Worm (Caenorhabditis elegans) whole organism, mixed stage, embryonic: Measurements from ENCODE around the gene C25F9.15.

ENCODE experiments used
- M03D4.4 ChIP-seq: sonication (generic microtip); optimal IDR thresholded peaks from 2 replicates; lab custom pipeline; 2017; ENCODE audit warnings: mild to moderate bottlenecking, missing genetic modification characterization, missing compliant biosample characterization
- bed-3 ChIP-seq: fragments of 200-800 bp; sonication (Bioruptor generic); optimal IDR thresholded peaks from 3 replicates; lab custom pipeline; 2018; ENCODE audit warnings: mild to moderate bottlenecking, missing genetic modification characterization, moderate library complexity, missing compliant biosample characterization
- blmp-1 ChIP-seq: fragments of 150-350 bp; optimal IDR thresholded peaks from 2 replicates; lab custom pipeline; 2014; ENCODE audit warnings: missing biosample characterization, missing genetic modification characterization
- ceh-39 ChIP-seq: fragments of 150-350 bp; optimal IDR thresholded peaks from 2 replicates; lab custom pipeline; 2014; ENCODE audit warnings: missing biosample characterization, missing genetic modification characterization
- ceh-43 ChIP-seq: fragments of 200-800 bp; sonication (Bioruptor generic); optimal IDR thresholded peaks from 2 replicates; lab custom pipeline; 2018; ENCODE audit warnings: mild to moderate bottlenecking, missing genetic modification characterization, moderate library complexity, missing compliant biosample characterization
- ceh-83 ChIP-seq: fragments of 200-800 bp; sonication (Bioruptor generic); optimal IDR thresholded peaks from 2 replicates; lab custom pipeline; 2018; ENCODE audit warnings: mild to moderate bottlenecking, missing genetic modification characterization, missing compliant biosample characterization
- ces-1 ChIP-seq: fragments of 150-350 bp; optimal IDR thresholded peaks from 2 replicates; lab custom pipeline; 2014; ENCODE audit warnings: missing biosample characterization, missing genetic modification reagents, missing genetic modification characterization
- cnd-1 ChIP-seq: fragments of 200-800 bp; sonication (Bioruptor generic); optimal IDR thresholded peaks from 2 replicates; lab custom pipeline; 2018; ENCODE audit warnings: mild to moderate bottlenecking, missing genetic modification characterization, missing compliant biosample characterization
- drap-1 ChIP-seq: fragments of 200-800 bp; sonication (Bioruptor generic); optimal IDR thresholded peaks from 3 replicates; lab custom pipeline; 2018; ENCODE audit warnings: mild to moderate bottlenecking, missing genetic modification characterization, missing compliant biosample characterization
- elt-3 ChIP-seq: fragments of 150-350 bp; optimal IDR thresholded peaks from 2 replicates; lab custom pipeline; 2014; ENCODE audit warnings: missing biosample characterization, missing genetic modification characterization
- flh-1 ChIP-seq: fragments of 200-800 bp; sonication (Bioruptor generic); optimal IDR thresholded peaks from 2 replicates; lab custom pipeline; 2018; ENCODE audit warnings: mild to moderate bottlenecking, missing genetic modification characterization, moderate library complexity, missing compliant biosample characterization
- ham-2 ChIP-seq: fragments of 200-800 bp; sonication (Bioruptor generic); optimal IDR thresholded peaks from 2 replicates; lab custom pipeline; 2018; ENCODE audit warnings: mild to moderate bottlenecking, missing genetic modification characterization, missing compliant biosample characterization
- hlh-1 ChIP-seq: fragments of 150-350 bp; optimal IDR thresholded peaks from 2 replicates; lab custom pipeline; 2014; ENCODE audit warnings: missing biosample characterization, missing genetic modification reagents, missing genetic modification characterization
- lin-32 ChIP-seq: fragments of 200-800 bp; sonication (Bioruptor generic); optimal IDR thresholded peaks from 2 replicates; lab custom pipeline; 2018; ENCODE audit warnings: mild to moderate bottlenecking, missing genetic modification characterization, missing compliant biosample characterization
- lsy-2 ChIP-seq: fragments of 150-350 bp; optimal IDR thresholded peaks from 2 replicates; lab custom pipeline; 2014; ENCODE audit warnings: missing biosample characterization, missing genetic modification characterization
- mab-5 ChIP-seq: fragments of 150-350 bp; optimal IDR thresholded peaks from 2 replicates; lab custom pipeline; 2014; ENCODE audit warnings: missing biosample characterization, missing genetic modification characterization
- mep-1 ChIP-seq: fragments of 150-350 bp; optimal IDR thresholded peaks from 2 replicates; lab custom pipeline; 2017; ENCODE audit warnings: missing biosample characterization, missing genetic modification reagents, missing genetic modification characterization, inconsistent platforms
- mls-2 ChIP-seq: sonication (generic microtip); optimal IDR thresholded peaks from 2 replicates; lab custom pipeline; 2016; ENCODE audit warnings: mild to moderate bottlenecking, missing genetic modification characterization, moderate library complexity, missing compliant biosample characterization
- nhr-12 ChIP-seq: fragments of 150-350 bp; optimal IDR thresholded peaks from 2 replicates; lab custom pipeline; 2014; ENCODE audit warnings: missing biosample characterization, missing genetic modification characterization
- nhr-2 ChIP-seq: fragments of 150-350 bp; optimal IDR thresholded peaks from 2 replicates; lab custom pipeline; 2014; ENCODE audit warnings: missing biosample characterization, missing genetic modification characterization
- nhr-237 ChIP-seq: fragments of 150-350 bp; optimal IDR thresholded peaks from 2 replicates; lab custom pipeline; 2014; ENCODE audit warnings: missing biosample characterization, missing genetic modification characterization
- nhr-28 ChIP-seq: fragments of 150-350 bp; optimal IDR thresholded peaks from 2 replicates; lab custom pipeline; 2014; ENCODE audit warnings: missing biosample characterization, missing genetic modification characterization
- nhr-76 ChIP-seq: sonication (generic microtip); optimal IDR thresholded peaks from 2 replicates; lab custom pipeline; 2017; ENCODE audit warnings: missing biosample characterization, missing genetic modification characterization
- pha-4 ChIP-seq: fragments of 150-350 bp; optimal IDR thresholded peaks from 2 replicates; lab custom pipeline; 2018; ENCODE audit warnings: missing biosample characterization, missing genetic modification reagents, missing genetic modification characterization
- sem-2 ChIP-seq: fragments of 200-800 bp; sonication (Bioruptor generic); optimal IDR thresholded peaks from 2 replicates; lab custom pipeline; 2018; ENCODE audit warnings: mild to moderate bottlenecking, missing genetic modification characterization, missing compliant biosample characterization
- snpc-4 ChIP-seq: fragments of 150-350 bp; optimal IDR thresholded peaks from 2 replicates; lab custom pipeline; 2014; ENCODE audit warnings: missing biosample characterization, missing genetic modification characterization
- sptf-1 ChIP-seq: sonication (generic microtip); optimal IDR thresholded peaks from 2 replicates; lab custom pipeline; 2017; ENCODE audit warnings: mild to moderate bottlenecking, missing genetic modification characterization, moderate library complexity, missing compliant biosample characterization
- tbx-8 ChIP-seq: fragments of 200-800 bp; sonication (Bioruptor generic); optimal IDR thresholded peaks from 2 replicates; lab custom pipeline; 2018; ENCODE audit warnings: mild to moderate bottlenecking, missing genetic modification characterization, moderate library complexity, missing compliant biosample characterization
- unc-120 ChIP-seq: sonication (generic microtip); optimal IDR thresholded peaks from 2 replicates; lab custom pipeline; 2017; ENCODE audit warnings: missing genetic modification characterization, missing compliant biosample characterization; ENCODE audit not compliant: poor library complexity, severe bottlenecking
- unc-39 ChIP-seq: fragments of 150-350 bp; optimal IDR thresholded peaks from 2 replicates; lab custom pipeline; 2014; ENCODE audit warnings: missing biosample characterization, missing genetic modification characterization
- unc-62 ChIP-seq: fragments of 150-350 bp; optimal IDR thresholded peaks from 2 replicates; lab custom pipeline; 2014; ENCODE audit warnings: missing biosample characterization, missing genetic modification reagents, missing genetic modification characterization
- zip-8 ChIP-seq: fragments of 150-350 bp; optimal IDR thresholded peaks from 2 replicates; lab custom pipeline; 2014; ENCODE audit warnings: missing biosample characterization, missing genetic modification characterization

Gene C25F9.15

ce11 chrV:19394750-19395149 is 23.2 kb upstream of the C25F9.15 start, which contains the start of gene C25F9.8:
TSS of gene C25F9.8 (plus strand) at chrV:19395050.
- TF ChIP-seq unc-39 (tag; lab: Kevin White, UChicago) (no peak), unc-120 (tag; lab: Kevin White, UChicago) (no peak), pha-4 (tag; lab: Kevin White, UChicago) (no peak), mab-5 (no peak), blmp-1 (no peak), sptf-1 (tag; lab: Kevin White, UChicago) (no peak), zip-8 (tag; lab: Kevin White, UChicago) (no peak), nhr-28 (tag; lab: Kevin White, UChicago) (no peak), flh-1 (GFP tag; lab: Kevin White, UChicago) (no peak), ceh-39 (tag; lab: Kevin White, UChicago) (no peak)

- TF ChIP-seq unc-62: no peak
- no peak for TF ChIP-seq ces-1 (GFP tag; lab: Kevin White, UChicago)
- TF ChIP-seq hlh-1: no peak
Measured at ce11 chrV:19396576-19397313, 21.2 kb upstream of the C25F9.15 start.

- no peak for TF ChIP-seq blmp-1
- TF ChIP-seq mep-1 (tag; lab: Kevin White, UChicago): no peak
- TF ChIP-seq ceh-39 (tag; lab: Kevin White, UChicago): no peak
- no peak for TF ChIP-seq sem-2 (GFP tag; lab: Kevin White, UChicago)
- TF ChIP-seq nhr-12 (tag; lab: Kevin White, UChicago): no peak
- TF ChIP-seq nhr-76: no peak
- TF ChIP-seq ces-1 (GFP tag; lab: Kevin White, UChicago): no peak
- TF ChIP-seq mls-2 (tag; lab: Kevin White, UChicago): no peak
- no peak for TF ChIP-seq unc-120 (tag; lab: Kevin White, UChicago)
- no peak for TF ChIP-seq unc-62
- TF ChIP-seq mab-5: no peak
- no peak for TF ChIP-seq tbx-8 (GFP tag; lab: Kevin White, UChicago)
- no peak for TF ChIP-seq drap-1 (GFP tag; lab: Kevin White, UChicago)
- no peak for TF ChIP-seq cnd-1 (tag; lab: Kevin White, UChicago)
- TF ChIP-seq lsy-2 (tag; lab: Kevin White, UChicago): no peak
- TF ChIP-seq bed-3 (GFP tag; lab: Kevin White, UChicago): no peak
Measured at ce11 chrV:19398396-19398795, 19.5 kb upstream of the C25F9.15 start.

ce11 chrV:19398882-19399281 is 19.1 kb upstream of the C25F9.15 start, which contains the start of gene C25F9.13:
TSS of gene C25F9.13 (minus strand) at chrV:19398982.
- TF ChIP-seq drap-1 (GFP tag; lab: Kevin White, UChicago): no peak
- no peak for TF ChIP-seq ham-2 (GFP tag; lab: Kevin White, UChicago)
- no peak for TF ChIP-seq nhr-2 (tag; lab: Kevin White, UChicago)
- TF ChIP-seq unc-62: no peak
- no peak for TF ChIP-seq bed-3 (GFP tag; lab: Kevin White, UChicago)
- TF ChIP-seq mab-5: no peak
- TF ChIP-seq sem-2 (GFP tag; lab: Kevin White, UChicago): no peak
- no peak for TF ChIP-seq ceh-43 (GFP tag; lab: Kevin White, UChicago)
- TF ChIP-seq nhr-12 (tag; lab: Kevin White, UChicago): no peak
- no peak for TF ChIP-seq M03D4.4 (tag; lab: Kevin White, UChicago)
- TF ChIP-seq zip-8 (tag; lab: Kevin White, UChicago): no peak
- TF ChIP-seq elt-3 (tag; lab: Kevin White, UChicago): no peak
- no peak for TF ChIP-seq snpc-4 (tag; lab: Kevin White, UChicago)
- TF ChIP-seq nhr-237 (tag; lab: Kevin White, UChicago): no peak
- TF ChIP-seq sptf-1 (tag; lab: Kevin White, UChicago): no peak
- TF ChIP-seq ceh-83 (GFP tag; lab: Kevin White, UChicago): no peak
- no peak for TF ChIP-seq unc-39 (tag; lab: Kevin White, UChicago)
- TF ChIP-seq ces-1 (GFP tag; lab: Kevin White, UChicago): no peak
- TF ChIP-seq lin-32: no peak
